Worm (Caenorhabditis elegans) whole organism, midembryonic: Measurements from ENCODE around the gene str-233.
"Not testable (repeated sequence)": the region's sequence is repeated elsewhere in the genome, so short reads cannot be mapped to it uniquely, and the experiment has no call there.

Source experiments
- flt-1 ChIP-seq: fragments of 200-800 bp; sonication (Bioruptor generic); IDR thresholded peaks from 2 replicates; pipeline ENCODE4 v1.3.6; 2022; ENCODE audit warnings: missing genetic modification characterization, missing compliant biosample characterization
- med-1 ChIP-seq: sonication (generic microtip); optimal IDR thresholded peaks from 2 replicates; lab custom pipeline; 2017; ENCODE audit warnings: missing genetic modification characterization, mild to moderate bottlenecking, missing compliant biosample characterization, antibody characterized with exemption, missing genetic modification reagents; ENCODE audit not compliant: insufficient read depth
- ref-1 ChIP-seq: fragments of 200-800 bp; sonication (Bioruptor generic); conservative IDR thresholded peaks from 2 replicates; pipeline ENCODE4 v1.3.6; 2022; ENCODE audit warnings: missing genetic modification reagents, missing genetic modification characterization, missing compliant biosample characterization
- tab-1 ChIP-seq: fragments of 200-800 bp; sonication (Bioruptor generic); IDR thresholded peaks from 2 replicates; pipeline ENCODE4 v1.3.6; 2022; ENCODE audit warnings: missing genetic modification characterization, missing compliant biosample characterization
- ztf-23 ChIP-seq: fragments of 200-800 bp; sonication (Bioruptor generic); IDR thresholded peaks from 2 replicates; pipeline ENCODE4 v1.3.6; 2022; ENCODE audit warnings: missing genetic modification reagents, missing genetic modification characterization, missing compliant biosample characterization
- ztf-29 ChIP-seq: fragments of 200-800 bp; sonication (Bioruptor generic); IDR thresholded peaks from 2 replicates; pipeline ENCODE4 v1.3.6; 2022; ENCODE audit warnings: missing genetic modification reagents, missing genetic modification characterization, missing compliant biosample characterization

ce11 chrV:16041925-16042742 lies 32.7 kb upstream of the str-233 start, which contains the start of the genes his-2 and his-1:
- TF ChIP-seq tab-1; med-1; ref-1 (GFP tag; lab: Robert Waterston, UW); ztf-29 (GFP tag; lab: Robert Waterston, UW): not testable (repeated sequence)
- TF ChIP-seq flt-1 (GFP tag; lab: Robert Waterston, UW) = peak; percentile 81
- 0 out of 2 replicates have a peak, but pooled peaks have one; percentile 35 for TF ChIP-seq ztf-23 (GFP tag; lab: Robert Waterston, UW)
